Worm (Caenorhabditis elegans) whole organism, mixed stage, embryonic: ENCODE results near the gene srh-74.

Source experiments
- bed-3 ChIP-seq: fragments of 200-800 bp; sonication (Bioruptor generic); optimal IDR thresholded peaks from 3 replicates; lab custom pipeline; 2018; ENCODE audit warnings: mild to moderate bottlenecking, missing genetic modification characterization, moderate library complexity, missing compliant biosample characterization
- blmp-1 ChIP-seq: fragments of 150-350 bp; optimal IDR thresholded peaks from 2 replicates; lab custom pipeline; 2014; ENCODE audit warnings: missing biosample characterization, missing genetic modification characterization
- ceh-43 ChIP-seq: fragments of 200-800 bp; sonication (Bioruptor generic); optimal IDR thresholded peaks from 2 replicates; lab custom pipeline; 2018; ENCODE audit warnings: mild to moderate bottlenecking, missing genetic modification characterization, moderate library complexity, missing compliant biosample characterization
- hlh-1 ChIP-seq: fragments of 150-350 bp; optimal IDR thresholded peaks from 2 replicates; lab custom pipeline; 2014; ENCODE audit warnings: missing biosample characterization, missing genetic modification reagents, missing genetic modification characterization
- lin-13 ChIP-seq: fragments of 150-350 bp; optimal IDR thresholded peaks from 2 replicates; lab custom pipeline; 2014; ENCODE audit warnings: missing biosample characterization, missing genetic modification characterization
- mab-5 ChIP-seq: fragments of 150-350 bp; optimal IDR thresholded peaks from 2 replicates; lab custom pipeline; 2014; ENCODE audit warnings: missing biosample characterization, missing genetic modification characterization
- nhr-2 ChIP-seq: fragments of 150-350 bp; optimal IDR thresholded peaks from 2 replicates; lab custom pipeline; 2014; ENCODE audit warnings: missing biosample characterization, missing genetic modification characterization
- nhr-237 ChIP-seq: fragments of 150-350 bp; optimal IDR thresholded peaks from 2 replicates; lab custom pipeline; 2014; ENCODE audit warnings: missing biosample characterization, missing genetic modification characterization
- nhr-28 ChIP-seq: fragments of 150-350 bp; optimal IDR thresholded peaks from 2 replicates; lab custom pipeline; 2014; ENCODE audit warnings: missing biosample characterization, missing genetic modification characterization
- snpc-4 ChIP-seq: fragments of 150-350 bp; optimal IDR thresholded peaks from 2 replicates; lab custom pipeline; 2014; ENCODE audit warnings: missing biosample characterization, missing genetic modification characterization
- unc-62 ChIP-seq: fragments of 150-350 bp; optimal IDR thresholded peaks from 2 replicates; lab custom pipeline; 2014; ENCODE audit warnings: missing biosample characterization, missing genetic modification reagents, missing genetic modification characterization
- ztf-11 ChIP-seq: fragments of 150-350 bp; optimal IDR thresholded peaks from 2 replicates; lab custom pipeline; 2014; ENCODE audit warnings: missing biosample characterization, missing genetic modification characterization

DNA sequence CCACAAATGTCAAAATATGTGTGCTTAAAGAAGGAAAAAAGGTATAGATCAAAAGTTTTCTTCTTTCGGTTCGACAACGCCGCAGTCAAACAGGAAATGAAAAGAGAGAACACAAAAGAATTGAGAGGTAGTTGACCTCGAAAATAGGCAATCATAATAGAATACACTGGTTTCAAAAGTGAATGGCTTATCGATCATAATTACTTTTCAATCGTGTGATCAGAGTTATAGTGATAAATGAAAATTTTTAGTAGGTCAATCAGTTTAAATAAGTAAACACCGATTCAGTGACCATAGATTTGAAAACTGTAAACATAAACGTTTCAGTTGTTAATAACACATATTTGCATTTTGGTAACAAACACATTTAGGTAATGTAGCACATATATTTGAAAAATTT, 21.8 kb upstream of the srh-74 start:
- TF ChIP-seq ztf-11 = no peak
- no peak for TF ChIP-seq bed-3 (GFP tag; lab: Kevin White, UChicago)
- no peak for TF ChIP-seq mab-5 (tag; lab: Kevin White, UChicago)
- no peak for TF ChIP-seq nhr-28 (tag; lab: Kevin White, UChicago)
- TF ChIP-seq nhr-2 (tag; lab: Kevin White, UChicago) = no peak
- TF ChIP-seq ceh-43 = no peak
- TF ChIP-seq snpc-4 (tag; lab: Kevin White, UChicago) = no peak
- no peak for TF ChIP-seq hlh-1 (tag; lab: Kevin White, UChicago)
- no peak for TF ChIP-seq blmp-1 (tag; lab: Kevin White, UChicago)
- TF ChIP-seq unc-62 (GFP tag; lab: Kevin White, UChicago) = no peak
- TF ChIP-seq nhr-237 = no peak
- TF ChIP-seq lin-13 (tag; lab: Kevin White, UChicago) = no peak
